Fruit fly (Drosophila melanogaster): Measurements from ENCODE around the gene Nle.

- TF ChIP-seq CG9139 (GFP tag; optimal IDR thresholded peaks at IDR 0.05) (no peak), net (GFP tag; optimal IDR thresholded peaks at IDR 0.05) (no peak), Gug (GFP tag; IDR thresholded peaks at IDR 0.05) (no peak), achi (GFP tag; optimal IDR thresholded peaks at IDR 0.05) (no peak)
These were observed 27.2 kb downstream of the Nle start for dm6 chr2L:540572-541210.

Measured in whole organism, prepupa.